Fruit fly (Drosophila melanogaster): ENCODE measurements around the gene btl.

- TF ChIP-seq insv (optimal IDR thresholded peaks at IDR 0.05): no peak
- TF ChIP-seq ttk (optimal IDR thresholded peaks at IDR 0.05): no peak
- no peak for TF ChIP-seq Myc (optimal IDR thresholded peaks at IDR 0.05)
- no peak for TF ChIP-seq psq (optimal IDR thresholded peaks at IDR 0.05)
These were observed 22.5 kb downstream of the btl start, which contains the start of gene Fbp1 for dm6 chr3L:14097941-14098545.
